Fruit fly (Drosophila melanogaster) whole organism, embryonic: ENCODE results near the gene CG13924.

Source experiments
- Awh ChIP-seq: fragments of 200-800 bp; sonication (Bioruptor generic); IDR thresholded peaks from 2 replicates; pipeline ENCODE4, ENCODE4 v1.3.6; 2022; ENCODE audit warnings: missing biosample characterization, missing genetic modification characterization
- CG10431 ChIP-seq: fragments of 200-800 bp; sonication (Bioruptor generic); optimal IDR thresholded peaks from 3 replicates; lab custom pipeline; 2018; ENCODE audit warnings: missing biosample characterization, mild to moderate bottlenecking, missing genetic modification characterization
- CG10462 ChIP-seq: fragments of 200-800 bp; sonication (Bioruptor generic); optimal IDR thresholded peaks from 2 replicates; lab custom pipeline; 2016; ENCODE audit warnings: missing biosample characterization, missing genetic modification characterization
- CG10979 ChIP-seq: fragments of 200-800 bp; sonication (Bioruptor generic); optimal IDR thresholded peaks from 2 replicates; lab custom pipeline; 2018; ENCODE audit warnings: missing biosample characterization, mild to moderate bottlenecking, missing genetic modification characterization, moderate library complexity
- CG11696 ChIP-seq: fragments of 200-800 bp; sonication (Bioruptor generic); IDR thresholded peaks from 2 replicates; pipeline ENCODE4 v1.3.6; 2022; ENCODE audit warnings: missing biosample characterization, missing genetic modification characterization
- CG12104 ChIP-seq: fragments of 200-800 bp; sonication (Bioruptor generic); optimal IDR thresholded peaks from 3 replicates; lab custom pipeline; 2016; ENCODE audit warnings: missing biosample characterization, missing genetic modification characterization
- CG14014 ChIP-seq: fragments of 200-800 bp; sonication (Bioruptor generic); IDR thresholded peaks from 2 replicates; pipeline ENCODE4 v1.3.6; 2022; ENCODE audit warnings: missing biosample characterization, missing genetic modification characterization
- CG15479 ChIP-seq: fragments of 200-800 bp; sonication (Bioruptor generic); optimal IDR thresholded peaks from 3 replicates; lab custom pipeline; 2019; ENCODE audit warnings: missing biosample characterization, mild to moderate bottlenecking, missing genetic modification characterization, moderate library complexity
- CG17186 ChIP-seq: fragments of 200-800 bp; sonication (Bioruptor generic); optimal IDR thresholded peaks from 3 replicates; lab custom pipeline; 2017; ENCODE audit warnings: missing biosample characterization, missing genetic modification reagents, missing genetic modification characterization
- CG17385 ChIP-seq: fragments of 200-800 bp; sonication (Bioruptor generic); optimal IDR thresholded peaks from 3 replicates; lab custom pipeline; 2018; ENCODE audit warnings: missing biosample characterization, mild to moderate bottlenecking, missing genetic modification characterization
- CG18262 ChIP-seq: fragments of 200-800 bp; optimal IDR thresholded peaks from 3 replicates; lab custom pipeline; 2019; ENCODE audit warnings: missing biosample characterization, mild to moderate bottlenecking, missing genetic modification characterization, moderate library complexity
- CG18764 ChIP-seq: fragments of 200-800 bp; sonication (Bioruptor generic); optimal IDR thresholded peaks from 3 replicates; lab custom pipeline; 2016; ENCODE audit warnings: missing biosample characterization, missing genetic modification characterization
- CG4707 ChIP-seq: fragments of 200-800 bp; sonication (Bioruptor generic); optimal IDR thresholded peaks from 2 replicates; lab custom pipeline; 2018; ENCODE audit warnings: missing biosample characterization, mild to moderate bottlenecking, missing genetic modification characterization, moderate library complexity
- CG4730 ChIP-seq: fragments of 200-800 bp; sonication (Bioruptor generic); IDR thresholded peaks from 2 replicates; pipeline ENCODE4 v1.3.6; 2022; ENCODE audit warnings: missing biosample characterization, missing genetic modification characterization
- CG6683 ChIP-seq: fragments of 200-800 bp; sonication (Bioruptor generic); optimal IDR thresholded peaks from 2 replicates; lab custom pipeline; 2017; ENCODE audit warnings: missing biosample characterization, mild to moderate bottlenecking, missing genetic modification characterization, missing genetic modification reagents
- CG7839 ChIP-seq: fragments of 200-800 bp; sonication (Bioruptor generic); optimal IDR thresholded peaks from 3 replicates; lab custom pipeline; 2018; ENCODE audit warnings: missing biosample characterization, mild to moderate bottlenecking, missing genetic modification characterization, moderate library complexity
- Fer2 ChIP-seq: fragments of 200-800 bp; sonication (Bioruptor generic); optimal IDR thresholded peaks from 2 replicates; lab custom pipeline; 2018; ENCODE audit warnings: missing biosample characterization, mild to moderate bottlenecking, missing genetic modification characterization, moderate library complexity
- H2.0 ChIP-seq: fragments of 200-800 bp; sonication (Bioruptor generic); IDR thresholded peaks from 2 replicates; pipeline ENCODE4 v1.3.6; 2022; ENCODE audit warnings: missing biosample characterization, missing genetic modification characterization
- Hr51 ChIP-seq, 2 experiments: fragments of 200-800 bp; sonication (Bioruptor generic); optimal IDR thresholded peaks; 2 replicates in 1 of 2; 3 replicates in 1 of 2; lab custom pipeline; 2016 to 2018; ENCODE audit warnings: missing biosample characterization in 2 of 2, missing genetic modification characterization in 2 of 2, mild to moderate bottlenecking in 1 of 2, moderate library complexity in 1 of 2
- Lim3 ChIP-seq: fragments of 200-800 bp; sonication (Bioruptor generic); IDR thresholded peaks from 2 replicates; pipeline ENCODE4 v1.3.6; 2022; ENCODE audit warnings: missing biosample characterization, missing genetic modification characterization
- Lpt ChIP-seq: fragments of >200 bp; optimal IDR thresholded peaks from 2 replicates; lab custom pipeline; 2018; ENCODE audit warnings: missing biosample characterization, missing genetic modification characterization
- MBD-R2 ChIP-seq: fragments of 200-800 bp; sonication (Bioruptor generic); IDR thresholded peaks from 2 replicates; pipeline ENCODE4 v1.3.6; 2022; ENCODE audit warnings: missing biosample characterization, missing genetic modification characterization
- Mes4 ChIP-seq: fragments of 200-800 bp; sonication (Bioruptor generic); optimal IDR thresholded peaks from 2 replicates; lab custom pipeline; 2016; ENCODE audit warnings: missing biosample characterization, missing genetic modification characterization
- NC2α ChIP-seq: fragments of 200-800 bp; sonication (Bioruptor generic); optimal IDR thresholded peaks from 2 replicates; lab custom pipeline; 2016; ENCODE audit warnings: missing biosample characterization, missing genetic modification characterization
- Oli ChIP-seq: fragments of 200-800 bp; sonication (Bioruptor generic); optimal IDR thresholded peaks from 2 replicates; lab custom pipeline; 2018; ENCODE audit warnings: missing biosample characterization, mild to moderate bottlenecking, missing genetic modification characterization, moderate library complexity
- Ravus ChIP-seq: fragments of 200-800 bp; sonication (Bioruptor generic); IDR thresholded peaks from 2 replicates; pipeline ENCODE4 v1.3.6; 2022; ENCODE audit warnings: missing biosample characterization, missing genetic modification characterization
- Six4 ChIP-seq: fragments of 200-800 bp; sonication (Bioruptor generic); optimal IDR thresholded peaks from 2 replicates; lab custom pipeline; 2016; ENCODE audit warnings: missing biosample characterization, missing genetic modification characterization
- Trl ChIP-seq, 3 experiments: fragments of >200 bp in 2 of 3; fragments of 200-800 bp in 1 of 3; sonication (Bioruptor generic) in 1 of 3; optimal IDR thresholded peaks; 2 replicates in 1 of 3; 3 replicates in 2 of 3; lab custom pipeline; 2016 to 2017; ENCODE audit warnings: missing biosample characterization in 1 of 3, missing genetic modification characterization in 1 of 3
- Usf ChIP-seq: fragments of 200-800 bp; sonication (Bioruptor generic); optimal IDR thresholded peaks from 2 replicates; lab custom pipeline; 2017; ENCODE audit warnings: missing genotype, missing biosample characterization, missing genetic modification characterization
- chif ChIP-seq, 2 experiments: fragments of 200-800 bp; sonication (Bioruptor generic); optimal IDR thresholded peaks; 3 replicates each; lab custom pipeline; 2016; ENCODE audit warnings: missing biosample characterization in 2 of 2, missing genetic modification characterization in 2 of 2
- crol ChIP-seq: fragments of 200-800 bp; sonication (Bioruptor generic); IDR thresholded peaks from 2 replicates; pipeline ENCODE4 v1.3.6; 2022; ENCODE audit warnings: missing biosample characterization, missing genetic modification characterization
- crp ChIP-seq, 2 experiments: fragments of 200-800 bp; sonication (Bioruptor generic); optimal IDR thresholded peaks; 2 replicates in 1 of 2; 3 replicates in 1 of 2; lab custom pipeline; 2017; ENCODE audit warnings: missing biosample characterization in 2 of 2, missing genetic modification characterization in 2 of 2, mild to moderate bottlenecking in 1 of 2, moderate library complexity in 1 of 2
- dati ChIP-seq: fragments of 200-800 bp; sonication (Bioruptor generic); IDR thresholded peaks from 2 replicates; pipeline ENCODE4 v1.3.6; 2022; ENCODE audit warnings: missing biosample characterization, missing genetic modification characterization
- ems ChIP-seq: fragments of 200-800 bp; sonication (Bioruptor generic); optimal IDR thresholded peaks from 3 replicates; lab custom pipeline; 2016; ENCODE audit warnings: missing biosample characterization, missing genetic modification characterization
- ewg ChIP-seq: fragments of 200-800 bp; sonication (Bioruptor generic); optimal IDR thresholded peaks from 3 replicates; lab custom pipeline; 2017; ENCODE audit warnings: mild to moderate bottlenecking, missing biosample characterization, missing genetic modification reagents, missing genetic modification characterization
- eyg ChIP-seq: fragments of 200-800 bp; sonication (Bioruptor generic); optimal IDR thresholded peaks from 3 replicates; lab custom pipeline; 2016; ENCODE audit warnings: missing biosample characterization, missing genetic modification characterization
- gce ChIP-seq: fragments of 200-800 bp; sonication (Bioruptor generic); IDR thresholded peaks from 3 replicates; pipeline ENCODE4 v1.3.6; 2022; ENCODE audit warnings: missing biosample characterization, missing genetic modification characterization
- gfzf ChIP-seq: fragments of 200-800 bp; sonication (Bioruptor generic); optimal IDR thresholded peaks from 2 replicates; lab custom pipeline; 2016; ENCODE audit warnings: missing biosample characterization, mild to moderate bottlenecking, missing genetic modification characterization, moderate library complexity
- grn ChIP-seq: fragments of 200-800 bp; sonication (Bioruptor generic); optimal IDR thresholded peaks from 3 replicates; lab custom pipeline; 2017; ENCODE audit warnings: missing biosample characterization, missing genetic modification characterization
- klu ChIP-seq: fragments of 200-800 bp; sonication (Bioruptor generic); IDR thresholded peaks from 2 replicates; pipeline ENCODE4 v1.3.6; 2022; ENCODE audit warnings: missing biosample characterization, missing genetic modification characterization
- luna ChIP-seq: fragments of 200-800 bp; sonication (Bioruptor generic); optimal IDR thresholded peaks from 2 replicates; lab custom pipeline; 2016; ENCODE audit warnings: missing biosample characterization, missing genetic modification characterization
- nerfin-2 ChIP-seq: fragments of 200-800 bp; sonication (Bioruptor generic); IDR thresholded peaks from 2 replicates; pipeline ENCODE4 v1.3.6; 2022; ENCODE audit warnings: missing biosample characterization, missing genetic modification characterization; ENCODE audit not compliant: partially characterized antibody
- nom ChIP-seq: fragments of 200-800 bp; sonication (Bioruptor generic); optimal IDR thresholded peaks from 2 replicates; lab custom pipeline; 2017; ENCODE audit warnings: missing biosample characterization, missing genetic modification characterization, mild to moderate bottlenecking, moderate library complexity, missing genetic modification reagents
- pros ChIP-seq: fragments of 200-800 bp; sonication (Bioruptor generic); optimal IDR thresholded peaks from 3 replicates; lab custom pipeline; 2019; ENCODE audit warnings: missing biosample characterization, mild to moderate bottlenecking, missing genetic modification characterization, moderate library complexity
- psq ChIP-seq: fragments of 200-800 bp; sonication (Bioruptor generic); optimal IDR thresholded peaks from 2 replicates; lab custom pipeline; 2017; ENCODE audit warnings: missing biosample characterization, missing genetic modification characterization
- trem ChIP-seq: fragments of 200-800 bp; optimal IDR thresholded peaks from 3 replicates; lab custom pipeline; 2019; ENCODE audit warnings: missing biosample characterization, mild to moderate bottlenecking, missing genetic modification characterization, moderate library complexity
- vfl ChIP-seq: fragments of 200-800 bp; sonication (Bioruptor generic); optimal IDR thresholded peaks from 2 replicates; lab custom pipeline; 2016; ENCODE audit warnings: missing biosample characterization, missing genetic modification characterization
- zen ChIP-seq: fragments of 200-800 bp; sonication (Bioruptor generic); optimal IDR thresholded peaks from 3 replicates; lab custom pipeline; 2018; ENCODE audit warnings: missing biosample characterization, mild to moderate bottlenecking, missing genetic modification characterization, moderate library complexity
- zf30C ChIP-seq: fragments of 200-800 bp; sonication (Bioruptor generic); optimal IDR thresholded peaks from 3 replicates; lab custom pipeline; 2018; ENCODE audit warnings: missing biosample characterization, mild to moderate bottlenecking, missing genetic modification characterization

CG13924 gene

dm6 chr3L:1861794-1862447 is 7.9 kb upstream of the CG13924 start, which contains the start of gene Rap1 (continued):
- TF ChIP-seq zen (peak; percentile 35), crol (GFP tag; lab: Robert Waterston, UW) (no peak), psq (GFP tag; lab: Kevin White, UChicago) (peak; percentile 26), CG17385 (no peak), CG18262 (tag; lab: Kevin White, UChicago) (peak; percentile 77), CG10431 (no peak), Hr51 (GFP tag; optimal IDR thresholded peaks at IDR 0.05; lab: Kevin White, UChicago) (peak in 1 of 2 experiments; percentile 39), Awh (GFP tag; lab: Robert Waterston, UW) (peak; percentile 44; the same call in 1 of the 2 replicates), chif (GFP tag; optimal IDR thresholded peaks at IDR 0.05; lab: Kevin White, UChicago) (peak; percentile 9 to 11), crp (GFP tag; optimal IDR thresholded peaks at IDR 0.05; lab: Kevin White, UChicago) (no peak), gce (no peak), dati (GFP tag; lab: Robert Waterston, UW) (0 out of 2 replicates have a peak, but pooled peaks have one; percentile 2), zf30C (GFP tag; lab: Kevin White, UChicago) (no peak), Lim3 (GFP tag; lab: Robert Waterston, UW) (no peak), Usf (GFP tag; lab: Kevin White, UChicago) (peak; percentile 16), grn (GFP tag; lab: Kevin White, UChicago) (no peak), Fer2 (tag; lab: Kevin White, UChicago) (peak; percentile 44), Mes4 (peak; percentile 0), Trl (optimal IDR thresholded peaks at IDR 0.05; lab: Kevin White, UChicago) (no peak), Trl (GFP tag; optimal IDR thresholded peaks at IDR 0.05; lab: Kevin White, UChicago) (peak; percentile 58), CG17186 (peak; percentile 69), CG11696 (GFP tag; lab: Robert Waterston, UW) (peak; percentile 10; the same call in 1 of the 2 replicates), vfl (peak; percentile 40), Oli (tag; lab: Kevin White, UChicago) (peak; percentile 7), CG4730 (peak; percentile 69), CG10462 (no peak), Ravus (GFP tag; lab: Robert Waterston, UW) (peak; percentile 33), H2.0 (GFP tag; lab: Robert Waterston, UW) (peak; percentile 75), CG18764 (peak; percentile 21), CG12104 (GFP tag; lab: Kevin White, UChicago) (peak; percentile 71), CG7839 (peak; percentile 49), Lpt (GFP tag; lab: Kevin White, UChicago) (no peak), MBD-R2 (GFP tag; lab: Robert Waterston, UW) (peak; percentile 78), CG14014 (GFP tag; lab: Robert Waterston, UW) (peak; percentile 53), ems (GFP tag; lab: Kevin White, UChicago) (peak; percentile 56), gfzf (GFP tag; lab: Kevin White, UChicago) (peak; percentile 16), ewg (GFP tag; lab: Kevin White, UChicago) (peak; percentile 27), nerfin-2 (peak; percentile 81), pros (GFP tag; lab: Kevin White, UChicago) (peak; percentile 50), eyg (GFP tag; lab: Kevin White, UChicago) (peak; percentile 34), NC2α (GFP tag; lab: Kevin White, UChicago) (no peak), CG6683 (GFP tag; lab: Kevin White, UChicago) (peak; percentile 2), luna (peak; percentile 19), CG10979 (peak; percentile 48), CG4707 (GFP tag; lab: Kevin White, UChicago) (no peak), Six4 (GFP tag; lab: Kevin White, UChicago) (peak; percentile 62), trem (tag; lab: Kevin White, UChicago) (peak; percentile 53), CG15479 (no peak), nom (no peak), klu (GFP tag; lab: Robert Waterston, UW) (peak; percentile 80)
